Worm (Caenorhabditis elegans) whole organism, L3 larva: ENCODE measurements around the gene nhr-40.

Source experiments
- ZK546.5 ChIP-seq: sonication (generic microtip); optimal IDR thresholded peaks from 2 replicates; lab custom pipeline; 2017; ENCODE audit warnings: missing biosample characterization, missing genetic modification characterization
- ceh-82 ChIP-seq: fragments of 150-350 bp; optimal IDR thresholded peaks from 2 replicates; lab custom pipeline; 2014; ENCODE audit warnings: missing biosample characterization, missing genetic modification characterization
- fos-1 ChIP-seq: fragments of 150-350 bp; optimal IDR thresholded peaks from 2 replicates; lab custom pipeline; 2014; ENCODE audit warnings: missing biosample characterization, missing genetic modification characterization
- jun-1 ChIP-seq: fragments of 150-350 bp; optimal IDR thresholded peaks from 2 replicates; lab custom pipeline; 2014; ENCODE audit warnings: missing biosample characterization, missing genetic modification reagents, missing genetic modification characterization
- lin-15B ChIP-seq: fragments of 150-350 bp; optimal IDR thresholded peaks from 2 replicates; lab custom pipeline; 2014; ENCODE audit warnings: missing biosample characterization, missing genetic modification characterization
- nhr-237 ChIP-seq: fragments of 150-350 bp; optimal IDR thresholded peaks from 2 replicates; lab custom pipeline; 2014; ENCODE audit warnings: missing biosample characterization, missing genetic modification characterization
- pha-4 ChIP-seq: fragments of 150-350 bp; optimal IDR thresholded peaks from 2 replicates; lab custom pipeline; 2014; ENCODE audit warnings: missing biosample characterization, missing genetic modification reagents, missing genetic modification characterization
- sea-2 ChIP-seq: fragments of 150-350 bp; sonication (generic microtip); optimal IDR thresholded peaks from 4 replicates; lab custom pipeline; 2014; ENCODE audit warnings: missing biosample characterization, missing genetic modification reagents, missing genetic modification characterization
- snpc-4 ChIP-seq: fragments of 150-350 bp; optimal IDR thresholded peaks from 2 replicates; lab custom pipeline; 2014; ENCODE audit warnings: missing biosample characterization, missing genetic modification characterization
- zag-1 ChIP-seq: fragments of 150-350 bp; optimal IDR thresholded peaks from 2 replicates; lab custom pipeline; 2014; ENCODE audit warnings: missing biosample characterization, missing genetic modification characterization

- TF ChIP-seq zag-1 (tag; lab: Kevin White, UChicago) (no peak), sea-2 (no peak), ZK546.5 (no peak), jun-1 (no peak), lin-15B (no peak), ceh-82 (tag; lab: Kevin White, UChicago) (no peak), fos-1 (tag; lab: Kevin White, UChicago) (no peak), pha-4 (tag; lab: Kevin White, UChicago) (no peak), nhr-237 (no peak), snpc-4 (tag; lab: Kevin White, UChicago) (no peak)
Measured at ce11 chrX:2654334-2654733, 60.5 kb downstream of the nhr-40 start.
